In genomic region chr3L:11556637-11557036, dm6 we compare ENCODE assay signal across 4 fruit fly cellular contexts.
A peak's percentile ranks its signal among the peaks of the same experiment; 100 is the strongest.
TF ChIP-seq lines count a peak whose summit lies in the region.

No protein-coding gene starts in this region.

- TF ChIP-seq CTCF in whole organism, embryonic (GFP tag; optimal IDR thresholded peaks at IDR 0.05; lab: Kevin White, UChicago): no peak

TF ChIP-seq in whole organism, embryonic, 481 proteins besides CTCF, POLR2A, EP300 and RAD21 (continues in another document):
- TF ChIP-seq CG14050 (GFP tag; IDR thresholded peaks at IDR 0.05; lab: Robert Waterston, UW): no peak
- TF ChIP-seq CG8388 (GFP tag; optimal IDR thresholded peaks at IDR 0.05; lab: Kevin White, UChicago): peak; percentile 24
- peak; percentile 64 for TF ChIP-seq Hand (GFP tag; optimal IDR thresholded peaks at IDR 0.05; lab: Kevin White, UChicago)
- TF ChIP-seq CG10147 (GFP tag; optimal IDR thresholded peaks at IDR 0.05; lab: Kevin White, UChicago): peak; percentile 27
- no peak for TF ChIP-seq her (GFP tag; optimal IDR thresholded peaks at IDR 0.05; lab: Kevin White, UChicago)
- no peak for TF ChIP-seq Stat92E (GFP tag; optimal IDR thresholded peaks at IDR 0.05; lab: Kevin White, UChicago)
- peak; percentile 21 for TF ChIP-seq CG12391 (tag; optimal IDR thresholded peaks at IDR 0.05; lab: Kevin White, UChicago)
- peak; percentile 24 for TF ChIP-seq lilli (GFP tag; optimal IDR thresholded peaks at IDR 0.05; lab: Kevin White, UChicago)
- no peak for TF ChIP-seq CG1529 (GFP tag; optimal IDR thresholded peaks at IDR 0.05; lab: Kevin White, UChicago)
- TF ChIP-seq Xbp1 (GFP tag; optimal IDR thresholded peaks at IDR 0.05; lab: Kevin White, UChicago): peak; percentile 0
- TF ChIP-seq CG15269 (tag; optimal IDR thresholded peaks at IDR 0.05; lab: Kevin White, UChicago): peak; percentile 8
- TF ChIP-seq CG13775 (GFP tag; optimal IDR thresholded peaks at IDR 0.05; lab: Kevin White, UChicago): peak; percentile 46
- peak; percentile 31; the same call in 1 of the 2 replicates for TF ChIP-seq CG31441 (GFP tag; IDR thresholded peaks at IDR 0.05; lab: Robert Waterston, UW)
- TF ChIP-seq Ets65A (GFP tag; lab: Kevin White, UChicago): peak; percentile 12
- TF ChIP-seq Jarid2 (GFP tag; optimal IDR thresholded peaks at IDR 0.05; lab: Kevin White, UChicago): no peak
- no peak for TF ChIP-seq sr (GFP tag; IDR thresholded peaks at IDR 0.05; lab: Robert Waterston, UW)
- peak; percentile 31 for TF ChIP-seq fd3F (GFP tag; optimal IDR thresholded peaks at IDR 0.05; lab: Kevin White, UChicago)
- TF ChIP-seq pnt (GFP tag; optimal IDR thresholded peaks at IDR 0.05; lab: Kevin White, UChicago): no peak
- TF ChIP-seq Hr39 (optimal IDR thresholded peaks at IDR 0.05; lab: Kevin White, UChicago): no peak
- TF ChIP-seq yki (optimal IDR thresholded peaks at IDR 0.05; lab: Kevin White, UChicago): no peak
- peak; percentile 49; the same call in 1 of the 3 replicates for TF ChIP-seq Dbx (GFP tag; IDR thresholded peaks at IDR 0.05; lab: Robert Waterston, UW)
- peak; percentile 7 for TF ChIP-seq D19B (GFP tag; optimal IDR thresholded peaks at IDR 0.05; lab: Kevin White, UChicago)
- TF ChIP-seq pho (GFP tag; optimal IDR thresholded peaks at IDR 0.05; lab: Kevin White, UChicago): peak; percentile 7

TF ChIP-seq in whole organism, prepupa, 60 proteins besides CTCF, POLR2A, EP300 and RAD21 (continues in another document):
- TF ChIP-seq CG8119 (GFP tag; IDR thresholded peaks at IDR 0.05; lab: Robert Waterston, UW) (peak; percentile 32; the same call in 2 of the 3 replicates), pdm3 (GFP tag; optimal IDR thresholded peaks at IDR 0.05; lab: Kevin White, UChicago) (peak; percentile 29), CG4318 (GFP tag; optimal IDR thresholded peaks at IDR 0.05; lab: Kevin White, UChicago) (peak; percentile 47), achi (GFP tag; optimal IDR thresholded peaks at IDR 0.05; lab: Kevin White, UChicago) (no peak), CG15336 (GFP tag; IDR thresholded peaks at IDR 0.05; lab: Robert Waterston, UW) (peak; percentile 55), eg (GFP tag; IDR thresholded peaks at IDR 0.05; lab: Robert Waterston, UW) (no peak), CG9139 (GFP tag; optimal IDR thresholded peaks at IDR 0.05; lab: Kevin White, UChicago) (no peak), Eip78C (GFP tag; lab: Kevin White, UChicago) (peak; percentile 60), fkh (GFP tag; optimal IDR thresholded peaks at IDR 0.05; lab: Kevin White, UChicago) (no peak), Sox15 (GFP tag; optimal IDR thresholded peaks at IDR 0.05; lab: Kevin White, UChicago) (no peak), CG32006 (GFP tag; optimal IDR thresholded peaks at IDR 0.05; lab: Kevin White, UChicago) (peak; percentile 62), esn (GFP tag; optimal IDR thresholded peaks at IDR 0.05; lab: Kevin White, UChicago) (no peak), CG8319 (GFP tag; optimal IDR thresholded peaks at IDR 0.05; lab: Kevin White, UChicago) (no peak), CG10631 (GFP tag; optimal IDR thresholded peaks at IDR 0.05; lab: Kevin White, UChicago) (no peak), Hr4 (GFP tag; optimal IDR thresholded peaks at IDR 0.05; lab: Kevin White, UChicago) (peak; percentile 31), CG7368 (GFP tag; optimal IDR thresholded peaks at IDR 0.05; lab: Kevin White, UChicago) (no peak), CG6808 (GFP tag; optimal IDR thresholded peaks at IDR 0.05; lab: Kevin White, UChicago) (no peak), Sox14 (GFP tag; optimal IDR thresholded peaks at IDR 0.05; lab: Kevin White, UChicago) (no peak), acj6 (GFP tag; optimal IDR thresholded peaks at IDR 0.05; lab: Kevin White, UChicago) (peak; percentile 32), spab (GFP tag; optimal IDR thresholded peaks at IDR 0.05; lab: Kevin White, UChicago) (no peak), CG3919 (GFP tag; optimal IDR thresholded peaks at IDR 0.05; lab: Kevin White, UChicago) (no peak), lz (GFP tag; optimal IDR thresholded peaks at IDR 0.05; lab: Kevin White, UChicago) (no peak), topi (GFP tag; optimal IDR thresholded peaks at IDR 0.05; lab: Kevin White, UChicago) (no peak), Hr39 (GFP tag; optimal IDR thresholded peaks at IDR 0.05; lab: Kevin White, UChicago) (no peak), svp (GFP tag; lab: Kevin White, UChicago) (no peak)

TF ChIP-seq in whole organism, pupa, 21 proteins besides CTCF, POLR2A, EP300 and RAD21:
- TF ChIP-seq CG17806 (tag; optimal IDR thresholded peaks at IDR 0.05; lab: Kevin White, UChicago): no peak
- TF ChIP-seq CG9948 (tag; optimal IDR thresholded peaks at IDR 0.05; lab: Kevin White, UChicago): peak; percentile 8

TF ChIP-seq in whole organism, wandering third instar larva, 38 proteins besides CTCF, POLR2A, EP300 and RAD21:
- TF ChIP-seq sv (GFP tag; optimal IDR thresholded peaks at IDR 0.05; lab: Kevin White, UChicago) (peak; percentile 17), fru (GFP tag; optimal IDR thresholded peaks at IDR 0.05; lab: Kevin White, UChicago) (peak; percentile 15), woc (GFP tag; optimal IDR thresholded peaks at IDR 0.05; lab: Kevin White, UChicago) (no peak), Hr78 (GFP tag; optimal IDR thresholded peaks at IDR 0.05; lab: Kevin White, UChicago) (no peak), dsf (GFP tag; optimal IDR thresholded peaks at IDR 0.05; lab: Kevin White, UChicago; ENCODE audit: borderline replicate concordance) (no peak)

Comparison
In these comparisons a context has a peak if more than half of its experiments do, and no peak if none do; other contexts are left out.
1. Of the 7 proteins assayed by ChIP-seq in both whole organism, embryonic and whole organism, prepupa: peak only in whole organism, embryonic: Sox102F; only in whole organism, prepupa: none; in both: none; in neither: 6.